Worm (Caenorhabditis elegans): Measurements from ENCODE around the gene ZC404.15.
A peak's percentile ranks its signal among the peaks of the same experiment; 100 is the strongest.

- TF ChIP-seq lin-39 (tag; optimal IDR thresholded peaks at IDR 0.05) = no peak
- TF ChIP-seq unc-39 (tag; optimal IDR thresholded peaks at IDR 0.05) = no peak
- TF ChIP-seq C34F6.9 (tag; optimal IDR thresholded peaks at IDR 0.05) = peak; percentile 7
- TF ChIP-seq ztf-1 (GFP tag; conservative IDR thresholded peaks at IDR 0.05) = no peak
Measured at ce11 chrV:6796264-6796663, 16.0 kb downstream of the ZC404.15 start.

Measured in whole organism, L2 larva.